Fruit fly (Drosophila melanogaster) whole organism, embryonic: ENCODE results near the gene Ccp84Aa.

Experiments
- Aef1 ChIP-seq: fragments of 200-800 bp; sonication (Bioruptor generic); IDR thresholded peaks from 3 replicates; pipeline ENCODE4 v1.3.6; 2022; ENCODE audit warnings: missing biosample characterization, missing genetic modification characterization
- Awh ChIP-seq: fragments of 200-800 bp; sonication (Bioruptor generic); IDR thresholded peaks from 2 replicates; pipeline ENCODE4, ENCODE4 v1.3.6; 2022; ENCODE audit warnings: missing biosample characterization, missing genetic modification characterization
- Bteb2 ChIP-seq: fragments of 200-800 bp; sonication (Bioruptor generic); optimal IDR thresholded peaks from 2 replicates; lab custom pipeline; 2016; ENCODE audit warnings: missing biosample characterization, missing genetic modification characterization
- CG10959 ChIP-seq: fragments of 200-800 bp; sonication (Bioruptor generic); IDR thresholded peaks from 2 replicates; pipeline ENCODE4 v1.3.6; 2022; ENCODE audit warnings: missing biosample characterization, missing genetic modification characterization
- CG10979 ChIP-seq: fragments of 200-800 bp; sonication (Bioruptor generic); optimal IDR thresholded peaks from 2 replicates; lab custom pipeline; 2018; ENCODE audit warnings: missing biosample characterization, mild to moderate bottlenecking, missing genetic modification characterization, moderate library complexity
- CG12104 ChIP-seq: fragments of 200-800 bp; sonication (Bioruptor generic); optimal IDR thresholded peaks from 3 replicates; lab custom pipeline; 2016; ENCODE audit warnings: missing biosample characterization, missing genetic modification characterization
- CG12155 ChIP-seq: fragments of 200-800 bp; sonication (Bioruptor generic); optimal IDR thresholded peaks from 3 replicates; lab custom pipeline; 2016; ENCODE audit warnings: missing biosample characterization, missing genetic modification characterization
- CG12744 ChIP-seq: fragments of 200-800 bp; sonication (Bioruptor generic); optimal IDR thresholded peaks from 2 replicates; lab custom pipeline; 2016; ENCODE audit warnings: missing biosample characterization, missing genetic modification characterization
- CG14860 ChIP-seq: fragments of 200-800 bp; sonication (Bioruptor generic); IDR thresholded peaks from 3 replicates; pipeline ENCODE4 v1.3.6; 2022; ENCODE audit warnings: missing biosample characterization, missing genetic modification characterization; ENCODE audit not compliant: partially characterized antibody
- CG1529 ChIP-seq: fragments of 200-800 bp; sonication (Bioruptor generic); optimal IDR thresholded peaks from 3 replicates; lab custom pipeline; 2018; ENCODE audit warnings: missing biosample characterization, missing genetic modification characterization
- CG16779 ChIP-seq: fragments of 200-800 bp; sonication (Bioruptor generic); IDR thresholded peaks from 2 replicates; pipeline ENCODE4 v1.3.6; 2022; ENCODE audit warnings: missing biosample characterization, missing genetic modification characterization
- CG16815 ChIP-seq: fragments of 200-800 bp; sonication (Bioruptor generic); optimal IDR thresholded peaks from 3 replicates; lab custom pipeline; 2017; ENCODE audit warnings: missing biosample characterization, mild to moderate bottlenecking, missing genetic modification characterization
- CG17385 ChIP-seq: fragments of 200-800 bp; sonication (Bioruptor generic); optimal IDR thresholded peaks from 3 replicates; lab custom pipeline; 2018; ENCODE audit warnings: missing biosample characterization, mild to moderate bottlenecking, missing genetic modification characterization
- CG18764 ChIP-seq: fragments of 200-800 bp; sonication (Bioruptor generic); optimal IDR thresholded peaks from 3 replicates; lab custom pipeline; 2016; ENCODE audit warnings: missing biosample characterization, missing genetic modification characterization
- CG2120 ChIP-seq: fragments of 200-800 bp; sonication (Bioruptor generic); optimal IDR thresholded peaks from 3 replicates; lab custom pipeline; 2016; ENCODE audit warnings: missing biosample characterization, missing genetic modification characterization
- CG2678 ChIP-seq: fragments of 200-800 bp; sonication (Bioruptor generic); optimal IDR thresholded peaks from 3 replicates; lab custom pipeline; 2019; ENCODE audit warnings: missing biosample characterization, mild to moderate bottlenecking, missing genetic modification characterization, moderate library complexity
- CG30020 ChIP-seq: fragments of 200-800 bp; optimal IDR thresholded peaks from 2 replicates; lab custom pipeline; 2019; ENCODE audit warnings: missing biosample characterization, mild to moderate bottlenecking, missing genetic modification characterization, moderate library complexity
- CG33213 ChIP-seq: fragments of 200-800 bp; sonication (Bioruptor generic); optimal IDR thresholded peaks from 3 replicates; lab custom pipeline; 2016; ENCODE audit warnings: missing biosample characterization, missing genetic modification characterization
- CG33557 ChIP-seq: fragments of 200-800 bp; sonication (Bioruptor generic); optimal IDR thresholded peaks from 2 replicates; lab custom pipeline; 2019; ENCODE audit warnings: missing biosample characterization, mild to moderate bottlenecking, missing genetic modification characterization, moderate library complexity
- Dbx ChIP-seq: fragments of 200-800 bp; sonication (Bioruptor generic); IDR thresholded peaks from 3 replicates; pipeline ENCODE4 v1.3.6; 2022; ENCODE audit warnings: missing biosample characterization, missing genetic modification characterization
- Doc2 ChIP-seq: fragments of 200-800 bp; sonication (Bioruptor generic); IDR thresholded peaks from 2 replicates; pipeline ENCODE4 v1.3.6; 2022; ENCODE audit warnings: missing biosample characterization, missing genetic modification characterization
- Ets97D ChIP-seq: fragments of 200-800 bp; sonication (Bioruptor generic); optimal IDR thresholded peaks from 3 replicates; lab custom pipeline; 2016; ENCODE audit warnings: missing biosample characterization, missing genetic modification characterization
- Gsc ChIP-seq: fragments of 200-800 bp; sonication (Bioruptor generic); IDR thresholded peaks from 2 replicates; pipeline ENCODE4 v1.3.6; 2022; ENCODE audit warnings: missing biosample characterization, missing genetic modification characterization
- H15 ChIP-seq: fragments of 200-800 bp; sonication (Bioruptor generic); IDR thresholded peaks from 3 replicates; pipeline ENCODE4 v1.3.6; 2022; ENCODE audit warnings: missing biosample characterization, missing genetic modification characterization
- HmgD ChIP-seq: fragments of 200-800 bp; sonication (Bioruptor generic); optimal IDR thresholded peaks from 3 replicates; lab custom pipeline; 2016; ENCODE audit warnings: missing biosample characterization, missing genetic modification characterization
- Hr39 ChIP-seq: fragments of >200 bp; optimal IDR thresholded peaks from 2 replicates; lab custom pipeline; 2017
- Hsf ChIP-seq: fragments of 200-800 bp; sonication (Bioruptor generic); optimal IDR thresholded peaks from 3 replicates; lab custom pipeline; 2016; ENCODE audit warnings: missing biosample characterization, missing genetic modification characterization
- Lhr ChIP-seq: fragments of 200-800 bp; sonication (Bioruptor generic); optimal IDR thresholded peaks from 3 replicates; lab custom pipeline; 2017; ENCODE audit warnings: mild to moderate bottlenecking, missing biosample characterization, missing genetic modification reagents, missing genetic modification characterization
- Mad ChIP-seq: fragments of 200-800 bp; sonication (Bioruptor generic); optimal IDR thresholded peaks from 2 replicates; lab custom pipeline; 2016; ENCODE audit warnings: missing biosample characterization, missing genetic modification characterization
- Oaz ChIP-seq: fragments of 200-800 bp; sonication (Bioruptor generic); IDR thresholded peaks from 2 replicates; pipeline ENCODE4 v1.3.6; 2022; ENCODE audit warnings: missing biosample characterization, missing genetic modification characterization
- Ssrp ChIP-seq: fragments of 200-800 bp; sonication (Bioruptor generic); optimal IDR thresholded peaks from 2 replicates; lab custom pipeline; 2018; ENCODE audit warnings: missing biosample characterization, mild to moderate bottlenecking, missing genetic modification characterization, moderate library complexity
- bsh ChIP-seq, 2 experiments: fragments of 200-800 bp; sonication (Bioruptor generic); optimal IDR thresholded peaks; 2 replicates each; lab custom pipeline; 2017 to 2018; ENCODE audit warnings: mild to moderate bottlenecking in 2 of 2, missing biosample characterization in 2 of 2, missing genetic modification characterization in 2 of 2, moderate library complexity in 1 of 2
- chinmo ChIP-seq: fragments of 200-800 bp; sonication (Bioruptor generic); IDR thresholded peaks from 4 replicates; pipeline ENCODE4 v1.3.6; 2022; ENCODE audit warnings: missing biosample characterization, missing genetic modification characterization; ENCODE audit not compliant: partially characterized antibody
- crc ChIP-seq: fragments of 200-800 bp; sonication (Bioruptor generic); optimal IDR thresholded peaks from 2 replicates; lab custom pipeline; 2016; ENCODE audit warnings: missing biosample characterization, missing genetic modification characterization
- ftz-f1 ChIP-seq: fragments of 200-800 bp; sonication (Bioruptor generic); optimal IDR thresholded peaks from 2 replicates; lab custom pipeline; 2016; ENCODE audit warnings: missing biosample characterization, missing genetic modification characterization
- her ChIP-seq: fragments of 200-800 bp; sonication (Bioruptor generic); optimal IDR thresholded peaks from 2 replicates; lab custom pipeline; 2016; ENCODE audit warnings: missing biosample characterization, missing genetic modification characterization
- ind ChIP-seq: fragments of 200-800 bp; sonication (Bioruptor generic); optimal IDR thresholded peaks from 3 replicates; lab custom pipeline; 2016; ENCODE audit warnings: missing biosample characterization, missing genetic modification characterization
- jing ChIP-seq: fragments of 200-800 bp; sonication (Bioruptor generic); optimal IDR thresholded peaks from 2 replicates; lab custom pipeline; 2018; ENCODE audit warnings: missing biosample characterization, mild to moderate bottlenecking, missing genetic modification characterization
- kay ChIP-seq: fragments of 200-800 bp; sonication (Bioruptor generic); optimal IDR thresholded peaks from 2 replicates; lab custom pipeline; 2016; ENCODE audit warnings: missing biosample characterization, missing genetic modification characterization
- knrl ChIP-seq: fragments of 200-800 bp; sonication (Bioruptor generic); IDR thresholded peaks from 3 replicates; pipeline ENCODE4 v1.3.6; 2022; ENCODE audit warnings: missing biosample characterization, missing genetic modification characterization; ENCODE audit not compliant: partially characterized antibody
- mld ChIP-seq: fragments of 200-800 bp; sonication (Bioruptor generic); IDR thresholded peaks from 3 replicates; pipeline ENCODE4 v1.3.6; 2022; ENCODE audit warnings: missing biosample characterization, missing genetic modification characterization; ENCODE audit not compliant: partially characterized antibody
- nau ChIP-seq: fragments of 200-800 bp; sonication (Bioruptor generic); optimal IDR thresholded peaks from 3 replicates; lab custom pipeline; 2017; ENCODE audit warnings: missing biosample characterization, mild to moderate bottlenecking, missing genetic modification characterization, missing genetic modification reagents
- oc ChIP-seq: fragments of 200-800 bp; sonication (Bioruptor generic); optimal IDR thresholded peaks from 2 replicates; lab custom pipeline; 2018; ENCODE audit warnings: missing biosample characterization, mild to moderate bottlenecking, missing genetic modification characterization, moderate library complexity
- pros ChIP-seq: fragments of 200-800 bp; sonication (Bioruptor generic); optimal IDR thresholded peaks from 3 replicates; lab custom pipeline; 2019; ENCODE audit warnings: missing biosample characterization, mild to moderate bottlenecking, missing genetic modification characterization, moderate library complexity
- pum ChIP-seq: fragments of 200-800 bp; sonication (Bioruptor generic); optimal IDR thresholded peaks from 2 replicates; lab custom pipeline; 2016; ENCODE audit warnings: missing biosample characterization, missing genetic modification characterization
- run ChIP-seq: fragments of 200-800 bp; sonication (Bioruptor generic); optimal IDR thresholded peaks from 3 replicates; lab custom pipeline; 2018; ENCODE audit warnings: missing biosample characterization, mild to moderate bottlenecking, missing genetic modification characterization
- sens-2 ChIP-seq: fragments of 200-800 bp; sonication (Bioruptor generic); IDR thresholded peaks from 2 replicates; pipeline ENCODE4 v1.3.6; 2022; ENCODE audit warnings: missing biosample characterization, missing genetic modification characterization
- sima ChIP-seq: fragments of 200-800 bp; sonication (Bioruptor generic); optimal IDR thresholded peaks from 2 replicates; lab custom pipeline; 2016; ENCODE audit warnings: missing biosample characterization, missing genetic modification characterization
- trh ChIP-seq: fragments of 200-800 bp; sonication (Bioruptor generic); optimal IDR thresholded peaks from 2 replicates; lab custom pipeline; 2016; ENCODE audit warnings: missing biosample characterization, missing genetic modification characterization
- unc-4 ChIP-seq: fragments of 200-800 bp; sonication (Bioruptor generic); IDR thresholded peaks from 2 replicates; pipeline ENCODE4 v1.3.6; 2022; ENCODE audit warnings: missing biosample characterization, missing genetic modification characterization; ENCODE audit not compliant: partially characterized antibody
- z ChIP-seq: fragments of 200-800 bp; sonication (Bioruptor generic); IDR thresholded peaks from 3 replicates; pipeline ENCODE4 v1.3.6; 2022; ENCODE audit warnings: missing biosample characterization, missing genetic modification characterization

Gene Ccp84Aa

DNA sequence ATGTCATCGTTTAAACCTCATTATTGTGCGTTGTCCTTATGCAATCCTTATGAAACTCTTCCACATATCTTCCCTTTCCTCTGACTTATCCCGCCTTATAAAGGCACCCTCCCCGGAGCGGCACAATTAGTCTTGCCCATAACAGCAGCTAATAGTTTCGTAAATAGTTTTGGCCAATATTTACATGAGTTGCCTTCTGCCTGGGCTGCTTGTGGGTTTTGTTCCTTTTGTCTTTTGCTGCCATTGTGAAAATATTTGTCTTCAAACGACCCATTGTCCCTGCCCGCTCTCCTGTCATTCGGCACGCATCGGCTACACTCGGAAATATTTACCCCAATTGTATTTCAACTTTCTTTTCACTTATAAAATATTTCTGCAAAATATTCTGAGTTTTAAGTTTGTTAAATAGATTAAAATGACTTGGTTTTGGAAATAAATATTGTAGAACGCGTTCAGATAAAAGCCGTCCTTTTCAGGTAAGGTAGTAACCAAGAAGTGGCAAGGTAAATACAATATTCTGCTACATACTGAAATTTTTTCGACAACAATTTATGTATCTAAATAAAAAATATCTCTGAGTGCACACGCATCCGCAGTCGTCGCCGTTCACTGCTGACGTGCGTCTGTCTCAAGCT is 19.8 kb downstream of the Ccp84Aa start (continued):
- TF ChIP-seq Ets97D (GFP tag; lab: Kevin White, UChicago) (no peak), CG12104 (no peak), z (GFP tag; lab: Robert Waterston, UW) (no peak), Gsc (no peak), her (no peak), CG30020 (tag; lab: Kevin White, UChicago) (no peak), Mad (GFP tag; lab: Kevin White, UChicago) (no peak), Oaz (GFP tag; lab: Robert Waterston, UW) (no peak), unc-4 (GFP tag; lab: Robert Waterston, UW) (no peak), pum (GFP tag; lab: Kevin White, UChicago) (peak; percentile 36), crc (GFP tag; lab: Kevin White, UChicago) (no peak), CG16815 (GFP tag; lab: Kevin White, UChicago) (peak; percentile 1), Bteb2 (GFP tag; lab: Kevin White, UChicago) (no peak), chinmo (no peak), Aef1 (GFP tag; lab: Robert Waterston, UW) (no peak), CG10959 (GFP tag; lab: Robert Waterston, UW) (0 out of 2 replicates have a peak, but pooled peaks have one; percentile 26), pros (GFP tag; lab: Kevin White, UChicago) (no peak), CG1529 (GFP tag; lab: Kevin White, UChicago) (peak; percentile 19), bsh (GFP tag; optimal IDR thresholded peaks at IDR 0.05; lab: Kevin White, UChicago) (peak in 1 of 2 experiments; percentile 49), ind (no peak), CG2120 (GFP tag; lab: Kevin White, UChicago) (no peak), Hsf (GFP tag; lab: Kevin White, UChicago) (peak; percentile 40), Awh (no peak), kay (GFP tag; lab: Kevin White, UChicago) (no peak), sima (GFP tag; lab: Kevin White, UChicago) (no peak), CG16779 (GFP tag; lab: Robert Waterston, UW) (no peak), ftz-f1 (GFP tag; lab: Kevin White, UChicago) (no peak), CG17385 (GFP tag; lab: Kevin White, UChicago) (peak; percentile 4), CG18764 (GFP tag; lab: Kevin White, UChicago) (no peak), CG12744 (GFP tag; lab: Kevin White, UChicago) (no peak), sens-2 (GFP tag; lab: Robert Waterston, UW) (no peak), CG2678 (tag; lab: Kevin White, UChicago) (no peak), CG12155 (no peak), H15 (GFP tag; lab: Robert Waterston, UW) (no peak), CG14860 (GFP tag; lab: Robert Waterston, UW) (no peak), CG33557 (GFP tag; lab: Kevin White, UChicago) (peak; percentile 17), trh (GFP tag; lab: Kevin White, UChicago) (no peak), HmgD (GFP tag; lab: Kevin White, UChicago) (no peak), CG10979 (tag; lab: Kevin White, UChicago) (peak; percentile 72), CG33213 (no peak), knrl (no peak), Doc2 (GFP tag; lab: Robert Waterston, UW) (no peak), Ssrp (tag; lab: Kevin White, UChicago) (peak; percentile 35), Dbx (GFP tag; lab: Robert Waterston, UW) (no peak), oc (tag; lab: Kevin White, UChicago) (no peak), jing (no peak), Hr39 (lab: Kevin White, UChicago) (no peak), Lhr (GFP tag; lab: Kevin White, UChicago) (no peak), mld (GFP tag; lab: Robert Waterston, UW) (no peak), nau (no peak), run (no peak)
